Fruit fly (Drosophila melanogaster) whole organism, pupa: ENCODE measurements around the gene CG8673.
A peak's percentile ranks its signal among the peaks of the same experiment; 100 is the strongest.

ENCODE experiments used
- CG10348 ChIP-seq: fragments of 200-800 bp; sonication (Bioruptor generic); IDR thresholded peaks from 2 replicates; pipeline ENCODE4 v1.3.6; 2022; ENCODE audit warnings: missing biosample characterization, missing genetic modification characterization
- CG12605 ChIP-seq: fragments of 200-800 bp; sonication (Bioruptor generic); IDR thresholded peaks from 2 replicates; pipeline ENCODE4 v1.3.6; 2022; ENCODE audit warnings: missing biosample characterization, missing genetic modification characterization
- CG13204 ChIP-seq: fragments of 200-800 bp; sonication (Bioruptor generic); optimal IDR thresholded peaks from 2 replicates; lab custom pipeline; 2018; ENCODE audit warnings: missing biosample characterization, mild to moderate bottlenecking, missing genetic modification characterization, moderate library complexity
- CG14655 ChIP-seq: fragments of 200-800 bp; sonication (Bioruptor generic); optimal IDR thresholded peaks from 3 replicates; lab custom pipeline; 2017; ENCODE audit warnings: mild to moderate bottlenecking, missing biosample characterization, missing genetic modification reagents, missing genetic modification characterization
- CG15710 ChIP-seq: fragments of 200-800 bp; sonication (Bioruptor generic); optimal IDR thresholded peaks from 2 replicates; lab custom pipeline; 2018; ENCODE audit warnings: missing biosample characterization, mild to moderate bottlenecking, missing genetic modification characterization, moderate library complexity
- CG32121 ChIP-seq: fragments of 200-800 bp; sonication (Bioruptor generic); IDR thresholded peaks from 2 replicates; pipeline ENCODE4 v1.3.6; 2022; ENCODE audit warnings: missing biosample characterization, missing genetic modification characterization
- CG34367 ChIP-seq: fragments of 200-800 bp; sonication (Bioruptor generic); optimal IDR thresholded peaks from 2 replicates; lab custom pipeline; 2018; ENCODE audit warnings: missing biosample characterization, mild to moderate bottlenecking, missing genetic modification characterization
- CG4496 ChIP-seq: fragments of 200-800 bp; sonication (Bioruptor generic); IDR thresholded peaks from 3 replicates; pipeline ENCODE4 v1.3.6; 2022; ENCODE audit warnings: missing biosample characterization, missing genetic modification characterization
- CG8159 ChIP-seq: fragments of 200-800 bp; sonication (Bioruptor generic); optimal IDR thresholded peaks from 3 replicates; lab custom pipeline; 2018; ENCODE audit warnings: missing biosample characterization, mild to moderate bottlenecking, missing genetic modification characterization, moderate library complexity
- CG8301 ChIP-seq: fragments of 200-800 bp; sonication (Bioruptor generic); optimal IDR thresholded peaks from 2 replicates; lab custom pipeline; 2018; ENCODE audit warnings: missing biosample characterization, mild to moderate bottlenecking, missing genetic modification characterization
- CG9948 ChIP-seq: fragments of 200-800 bp; sonication (Bioruptor generic); optimal IDR thresholded peaks from 2 replicates; lab custom pipeline; 2018; ENCODE audit warnings: missing biosample characterization, mild to moderate bottlenecking, missing genetic modification characterization, moderate library complexity
- D1 ChIP-seq: fragments of 200-800 bp; sonication (Bioruptor generic); optimal IDR thresholded peaks from 2 replicates; lab custom pipeline; 2018; ENCODE audit warnings: missing biosample characterization, mild to moderate bottlenecking, missing genetic modification characterization, moderate library complexity
- EcR ChIP-seq: fragments of 200-800 bp; sonication (Bioruptor generic); optimal IDR thresholded peaks from 3 replicates; lab custom pipeline; 2019; ENCODE audit warnings: missing biosample characterization, missing genetic modification characterization, mild to moderate bottlenecking, moderate library complexity, missing genetic modification reagents
- Ets98B ChIP-seq: fragments of 200-800 bp; sonication (Bioruptor generic); IDR thresholded peaks from 2 replicates; pipeline ENCODE4 v1.3.6; 2022; ENCODE audit warnings: missing biosample characterization, missing genetic modification characterization
- Pif1A ChIP-seq: fragments of 200-800 bp; sonication (Bioruptor generic); optimal IDR thresholded peaks from 3 replicates; lab custom pipeline; 2016; ENCODE audit warnings: missing biosample characterization, missing genetic modification characterization
- Pif1B ChIP-seq: fragments of 200-800 bp; sonication (Bioruptor generic); optimal IDR thresholded peaks from 3 replicates; lab custom pipeline; 2016; ENCODE audit warnings: missing biosample characterization, missing genetic modification characterization
- Snoo ChIP-seq: fragments of 200-800 bp; sonication (Bioruptor generic); optimal IDR thresholded peaks from 3 replicates; lab custom pipeline; 2017; ENCODE audit warnings: missing biosample characterization, mild to moderate bottlenecking, missing genetic modification characterization, inconsistent platforms
- fd96Ca ChIP-seq: fragments of 200-800 bp; sonication (Bioruptor generic); IDR thresholded peaks from 3 replicates; pipeline ENCODE4 v1.3.6; 2022; ENCODE audit warnings: missing biosample characterization, missing genetic modification characterization
- gl ChIP-seq: fragments of 200-800 bp; sonication (Bioruptor generic); optimal IDR thresholded peaks from 2 replicates; lab custom pipeline; 2018; ENCODE audit warnings: missing biosample characterization, mild to moderate bottlenecking, missing genetic modification characterization
- rn ChIP-seq: fragments of 200-800 bp; sonication (Bioruptor generic); IDR thresholded peaks from 2 replicates; pipeline ENCODE4 v1.3.6; 2022; ENCODE audit warnings: missing biosample characterization, missing genetic modification characterization

Gene CG8673

dm6 chr2L:8129996-8130641 is 6.0 kb downstream of the CG8673 start:
- TF ChIP-seq CG13204 (GFP tag; lab: Kevin White, UChicago) (no peak), EcR (GFP tag; lab: Kevin White, UChicago) (peak; percentile 59)

- no peak for TF ChIP-seq CG34367 (tag; lab: Kevin White, UChicago)
Observed at dm6 chr2L:8130729-8131128, 6.6 kb downstream of the CG8673 start.

dm6 chr2L:8133772-8134386 is 9.8 kb downstream of the CG8673 start:
- TF ChIP-seq Pif1A (GFP tag; lab: Kevin White, UChicago): no peak
- no peak for TF ChIP-seq CG14655 (GFP tag; lab: Kevin White, UChicago)
- TF ChIP-seq Pif1B (GFP tag; lab: Kevin White, UChicago): no peak
- no peak for TF ChIP-seq CG4496
- TF ChIP-seq rn (GFP tag; lab: Robert Waterston, UW): no peak
- no peak for TF ChIP-seq fd96Ca (GFP tag; lab: Robert Waterston, UW)
- no peak for TF ChIP-seq CG13204 (GFP tag; lab: Kevin White, UChicago)
- TF ChIP-seq gl (tag; lab: Kevin White, UChicago): no peak
- TF ChIP-seq CG12605 (GFP tag; lab: Robert Waterston, UW): no peak
- no peak for TF ChIP-seq CG15710 (tag; lab: Kevin White, UChicago)
- no peak for TF ChIP-seq CG34367 (tag; lab: Kevin White, UChicago)
- no peak for TF ChIP-seq CG9948 (tag; lab: Kevin White, UChicago)
- TF ChIP-seq D1 (tag; lab: Kevin White, UChicago): no peak
- no peak for TF ChIP-seq EcR (GFP tag; lab: Kevin White, UChicago)
- TF ChIP-seq Snoo (tag; lab: Kevin White, UChicago): no peak
- TF ChIP-seq CG32121 (GFP tag; lab: Robert Waterston, UW): no peak
- TF ChIP-seq, all 21 proteins: peak for 0

- TF ChIP-seq CG10348: no peak
Observed at dm6 chr2L:8142760-8143159, 18.6 kb downstream of the CG8673 start.

dm6 chr2L:8143947-8144346 is 19.8 kb downstream of the CG8673 start, which contains the start of gene CG42762:
CG42762 (minus strand) TSS chr2L:8144047.
- TF ChIP-seq CG4496 (no peak), CG34367 (tag; lab: Kevin White, UChicago) (no peak), CG32121 (GFP tag; lab: Robert Waterston, UW) (no peak), CG8159 (tag; lab: Kevin White, UChicago) (no peak), D1 (tag; lab: Kevin White, UChicago) (no peak), Ets98B (GFP tag; lab: Robert Waterston, UW) (no peak), CG14655 (GFP tag; lab: Kevin White, UChicago) (no peak), Pif1B (GFP tag; lab: Kevin White, UChicago) (no peak), EcR (GFP tag; lab: Kevin White, UChicago) (no peak), CG10348 (no peak)

- no peak for TF ChIP-seq D1 (tag; lab: Kevin White, UChicago)
- TF ChIP-seq EcR (GFP tag; lab: Kevin White, UChicago): no peak
Observed at dm6 chr2L:8145067-8145808, 21.1 kb downstream of the CG8673 start, which contains the start of the genes CG42763 and CG43394. CG42763 (minus strand) TSS chr2L:8145107. CG43394 (plus strand) TSS chr2L:8145758.

- no peak for TF ChIP-seq Pif1B (GFP tag; lab: Kevin White, UChicago)
- no peak for TF ChIP-seq CG13204 (GFP tag; lab: Kevin White, UChicago)
- TF ChIP-seq CG32121 (GFP tag; lab: Robert Waterston, UW): no peak
- no peak for TF ChIP-seq CG15710 (tag; lab: Kevin White, UChicago)
- TF ChIP-seq CG8301: peak; percentile 26
- TF ChIP-seq CG14655 (GFP tag; lab: Kevin White, UChicago): peak; percentile 42
- TF ChIP-seq rn (GFP tag; lab: Robert Waterston, UW): no peak
- TF ChIP-seq Ets98B (GFP tag; lab: Robert Waterston, UW): no peak
- TF ChIP-seq EcR (GFP tag; lab: Kevin White, UChicago): peak; percentile 50
- no peak for TF ChIP-seq gl (tag; lab: Kevin White, UChicago)
- no peak for TF ChIP-seq fd96Ca (GFP tag; lab: Robert Waterston, UW)
- TF ChIP-seq Pif1A (GFP tag; lab: Kevin White, UChicago): no peak
- TF ChIP-seq CG34367 (tag; lab: Kevin White, UChicago): no peak
- no peak for TF ChIP-seq CG12605 (GFP tag; lab: Robert Waterston, UW)
Observed at dm6 chr2L:8146994-8147661, 23.0 kb downstream of the CG8673 start, which contains the start of gene CG31606. CG31606 (plus strand) TSS chr2L:8147611.
